Worm (Caenorhabditis elegans): Measurements from ENCODE around the gene clec-171.

The clec-171 gene

DNA sequence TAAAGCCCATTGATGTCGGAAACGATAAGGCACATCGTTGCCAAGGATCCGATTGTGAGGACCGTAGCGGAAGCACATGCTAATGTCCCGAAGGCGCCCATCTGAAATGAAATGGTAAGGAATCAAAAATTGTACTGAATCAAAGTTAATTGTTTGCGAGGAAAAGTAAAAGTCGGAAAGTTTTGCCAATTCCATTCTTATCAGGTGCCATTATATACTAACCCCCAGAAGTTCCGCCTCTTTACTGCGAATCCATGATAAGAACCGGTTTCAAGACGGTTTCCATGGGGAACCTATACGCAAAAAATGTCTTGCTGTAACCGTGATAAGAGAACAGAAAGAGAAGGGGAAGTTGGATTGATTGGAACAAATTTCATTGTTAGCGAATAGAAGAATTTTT is 33.5 kb upstream of the clec-171 start, which contains the start of gene col-106:
TSS of gene col-106 (minus strand) at position 101 of the 400 bp plus-strand sequence.
- TF ChIP-seq ceh-9 (tag; optimal IDR thresholded peaks at IDR 0.05) = no peak
- no peak for TF ChIP-seq pag-3 (tag; optimal IDR thresholded peaks at IDR 0.05; ENCODE audit: borderline replicate concordance)
- TF ChIP-seq ceh-24 (tag; optimal IDR thresholded peaks at IDR 0.05) = no peak
- TF ChIP-seq eyg-1 (tag; optimal IDR thresholded peaks at IDR 0.05) = no peak
- TF ChIP-seq ztf-16 (tag; optimal IDR thresholded peaks at IDR 0.05) = no peak
- TF ChIP-seq unc-86 (tag; optimal IDR thresholded peaks at IDR 0.05) = no peak
- TF ChIP-seq pha-2 (tag; optimal IDR thresholded peaks at IDR 0.05) = no peak
- no peak for TF ChIP-seq fkh-6 (tag; optimal IDR thresholded peaks at IDR 0.05)
- TF ChIP-seq ceh-2 (tag; optimal IDR thresholded peaks at IDR 0.05) = no peak
- TF ChIP-seq fkh-10 (GFP tag; optimal IDR thresholded peaks at IDR 0.05) = no peak
- TF ChIP-seq ttx-3 (tag; optimal IDR thresholded peaks at IDR 0.05) = no peak
- no peak for TF ChIP-seq elt-2 (tag; optimal IDR thresholded peaks at IDR 0.05)
- no peak for TF ChIP-seq ref-2 (tag; optimal IDR thresholded peaks at IDR 0.05)
- no peak for TF ChIP-seq Y22D7AL.16 (tag; optimal IDR thresholded peaks at IDR 0.05)
- no peak for TF ChIP-seq sox-2 (GFP tag; IDR thresholded peaks at IDR 0.05)

DNA sequence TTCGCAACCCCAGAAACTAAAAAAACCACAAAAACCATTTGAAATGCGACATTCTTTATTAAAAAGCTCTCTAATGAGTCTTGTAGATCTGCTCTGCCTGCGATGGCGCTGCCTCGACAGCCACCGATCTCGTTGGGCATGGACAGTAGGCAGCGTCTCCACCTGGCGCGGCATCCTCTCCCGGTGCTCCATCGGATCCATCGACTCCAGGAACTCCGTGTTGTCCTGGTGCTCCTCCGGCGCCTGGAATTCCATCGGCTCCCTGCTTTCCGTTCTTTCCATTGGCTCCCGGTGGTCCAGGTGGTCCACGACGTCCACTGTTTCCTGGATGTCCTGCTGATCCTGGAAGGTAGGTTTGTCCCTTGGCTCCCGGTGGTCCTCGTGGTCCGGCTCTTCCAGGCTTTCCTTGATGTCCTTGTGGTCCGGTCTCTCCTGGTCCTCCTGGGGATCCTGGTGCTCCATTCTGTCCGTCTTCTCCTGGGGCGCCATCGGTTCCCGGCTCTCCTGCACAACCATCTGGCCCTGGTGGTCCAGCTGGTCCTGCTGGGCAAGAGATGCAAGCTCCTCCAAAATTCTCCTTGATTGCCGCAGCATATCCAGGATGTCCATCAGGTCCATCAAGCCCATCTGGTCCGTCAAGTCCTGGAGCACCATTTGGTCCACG is 32.8 kb upstream of the clec-171 start:
- no peak for TF ChIP-seq hlh-6 (tag; optimal IDR thresholded peaks at IDR 0.05)
- TF ChIP-seq ceh-6 (GFP tag; optimal IDR thresholded peaks at IDR 0.05) = no peak
- no peak for TF ChIP-seq npax-4 (tag; optimal IDR thresholded peaks at IDR 0.05)
- TF ChIP-seq unc-55 (GFP tag; optimal IDR thresholded peaks at IDR 0.05) = no peak

DNA sequence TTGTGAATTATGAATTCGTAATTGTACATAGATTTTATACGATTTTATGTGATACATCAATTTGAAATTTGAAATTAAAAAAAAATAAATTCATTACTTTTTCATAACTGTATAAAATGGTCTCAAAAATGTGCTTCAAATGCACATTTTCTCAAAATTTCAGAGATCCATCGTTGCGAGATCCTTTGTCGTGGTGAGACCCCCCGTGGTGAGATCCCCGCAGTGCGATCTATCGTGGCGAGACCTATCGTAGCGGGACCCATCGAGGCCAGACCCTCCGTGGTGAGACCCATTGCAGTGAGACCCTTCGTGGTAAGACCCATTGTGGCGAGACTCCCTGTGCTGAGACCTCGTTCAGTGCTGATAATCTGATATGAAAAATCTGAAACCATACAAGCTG is 32.2 kb upstream of the clec-171 start:
- TF ChIP-seq fax-1 (tag; optimal IDR thresholded peaks at IDR 0.05) (no peak), unc-55 (GFP tag; optimal IDR thresholded peaks at IDR 0.05) (no peak), elt-2 (tag; optimal IDR thresholded peaks at IDR 0.05) (no peak), ceh-22 (tag; optimal IDR thresholded peaks at IDR 0.05) (no peak), pax-1 (tag; optimal IDR thresholded peaks at IDR 0.05) (no peak), unc-3 (GFP tag; conservative IDR thresholded peaks at IDR 0.05) (no peak), unc-3 (tag; optimal IDR thresholded peaks at IDR 0.05) (no peak), hlh-15 (tag; optimal IDR thresholded peaks at IDR 0.05) (no peak), dmd-4 (tag; optimal IDR thresholded peaks at IDR 0.05; ENCODE audit: borderline replicate concordance) (no peak), hlh-6 (tag; optimal IDR thresholded peaks at IDR 0.05) (no peak), pat-9 (tag; optimal IDR thresholded peaks at IDR 0.05) (no peak), fkh-10 (GFP tag; optimal IDR thresholded peaks at IDR 0.05) (no peak), npax-4 (tag; optimal IDR thresholded peaks at IDR 0.05) (no peak), ceh-2 (tag; optimal IDR thresholded peaks at IDR 0.05) (no peak), ceh-24 (tag; optimal IDR thresholded peaks at IDR 0.05) (no peak), sox-2 (GFP tag; IDR thresholded peaks at IDR 0.05) (no peak), ceh-45 (GFP tag; IDR thresholded peaks at IDR 0.05) (no peak), ceh-6 (GFP tag; optimal IDR thresholded peaks at IDR 0.05) (no peak), pqm-1 (tag; optimal IDR thresholded peaks at IDR 0.05) (no peak), nfya-1 (tag; optimal IDR thresholded peaks at IDR 0.05) (no peak), sdc-2 (tag; optimal IDR thresholded peaks at IDR 0.05) (no peak)

DNA sequence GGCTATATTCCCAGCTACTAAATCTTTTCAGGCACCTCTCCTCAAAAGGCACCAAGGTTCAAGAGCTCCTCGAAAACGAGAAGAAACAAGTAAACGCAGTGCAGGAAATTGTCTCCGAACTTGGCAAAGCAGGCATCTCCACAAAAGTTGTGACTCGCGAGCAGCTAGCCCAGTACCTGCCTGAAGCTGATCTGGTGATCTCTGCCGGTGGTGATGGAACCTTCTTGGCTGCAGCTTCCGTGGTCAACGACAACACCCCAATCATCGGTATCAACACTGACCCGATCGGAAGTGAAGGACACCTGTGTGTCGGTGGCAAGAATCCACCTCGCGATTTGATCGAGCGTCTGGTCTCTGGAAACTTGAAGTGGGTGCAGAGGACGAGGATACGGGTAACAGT is 31.0 kb upstream of the clec-171 start:
- TF ChIP-seq ztf-16 (tag; optimal IDR thresholded peaks at IDR 0.05) = no peak
- no peak for TF ChIP-seq ceh-48 (tag; optimal IDR thresholded peaks at IDR 0.05)
- no peak for TF ChIP-seq pha-2 (tag; optimal IDR thresholded peaks at IDR 0.05)
- TF ChIP-seq dve-1 (tag; optimal IDR thresholded peaks at IDR 0.05) = no peak

DNA sequence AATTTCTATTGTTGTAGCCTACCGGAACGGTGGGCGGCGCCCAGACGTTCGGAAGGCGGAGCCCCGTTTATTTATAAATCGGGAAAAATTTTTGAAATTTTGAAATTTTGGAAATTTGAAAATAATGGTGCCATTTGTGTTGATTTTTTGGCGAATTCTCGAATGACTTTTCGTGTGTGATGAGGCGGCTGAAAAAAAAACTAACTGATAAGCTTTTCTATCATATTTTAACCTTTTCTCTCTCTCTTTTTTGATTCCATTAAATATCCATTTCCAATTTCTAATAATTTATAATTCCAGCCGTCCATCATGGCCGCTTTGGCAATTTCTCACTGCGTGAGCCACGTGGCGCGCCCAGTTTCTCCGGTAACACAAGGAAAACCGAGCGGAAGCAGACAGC is 29.6 kb upstream of the clec-171 start, which contains the start of gene nadk-1:
TSS of gene nadk-1 (plus strand) at position 301 of the 400 bp plus-strand sequence.
- TF ChIP-seq ceh-9 (tag; optimal IDR thresholded peaks at IDR 0.05) (no peak), pag-3 (tag; optimal IDR thresholded peaks at IDR 0.05; ENCODE audit: borderline replicate concordance) (no peak), pha-4 (tag; optimal IDR thresholded peaks at IDR 0.05) (no peak), fkh-10 (GFP tag; optimal IDR thresholded peaks at IDR 0.05) (no peak), hlh-30 (tag; optimal IDR thresholded peaks at IDR 0.05; ENCODE audit: insufficient read depth) (no peak), F13H6.1 (tag; optimal IDR thresholded peaks at IDR 0.05) (no peak)

All from whole organism, late embryonic.